Worm (Caenorhabditis elegans): ENCODE data around the gene polq-1.

The polq-1 gene

DNA sequence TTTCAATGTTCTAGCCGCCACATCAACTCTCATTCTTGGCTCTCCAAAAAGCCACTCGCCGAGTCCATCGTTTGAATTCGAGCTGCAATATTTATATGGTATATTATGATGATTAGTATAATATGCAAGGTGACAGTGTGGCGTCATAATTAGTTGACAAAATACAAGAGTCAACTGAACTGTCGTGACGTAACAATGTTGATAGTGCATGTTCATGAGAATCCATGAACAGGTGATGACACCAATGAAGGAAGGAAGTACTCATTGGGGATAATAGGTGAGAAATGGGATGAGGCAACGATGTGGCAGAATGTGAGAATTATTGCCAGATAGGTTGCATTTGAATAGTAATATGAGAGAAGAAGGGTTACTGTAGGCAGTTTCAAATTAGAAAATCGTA is 8.0 kb downstream of the polq-1 start:
- TF ChIP-seq peb-1 (tag; optimal IDR thresholded peaks at IDR 0.05): no peak
- no peak for TF ChIP-seq lsy-2 (tag; optimal IDR thresholded peaks at IDR 0.05)
- TF ChIP-seq fos-1 (tag; optimal IDR thresholded peaks at IDR 0.05): no peak
- TF ChIP-seq blmp-1 (tag; optimal IDR thresholded peaks at IDR 0.05; ENCODE audit: insufficient read depth): no peak
- no peak for TF ChIP-seq nhr-10 (tag; optimal IDR thresholded peaks at IDR 0.05)
- TF ChIP-seq nhr-77 (tag; optimal IDR thresholded peaks at IDR 0.05): no peak
- no peak for TF ChIP-seq ztf-4 (tag; optimal IDR thresholded peaks at IDR 0.05)
- no peak for TF ChIP-seq lin-11 (tag; optimal IDR thresholded peaks at IDR 0.05)
- no peak for TF ChIP-seq nhr-12 (tag; optimal IDR thresholded peaks at IDR 0.05)
- TF ChIP-seq unc-62 (GFP tag; optimal IDR thresholded peaks at IDR 0.05): no peak
- TF ChIP-seq sem-4 (tag; optimal IDR thresholded peaks at IDR 0.05): no peak
- TF ChIP-seq C34F6.9 (tag; optimal IDR thresholded peaks at IDR 0.05): no peak
- no peak for TF ChIP-seq egl-27 (tag; optimal IDR thresholded peaks at IDR 0.05)
- TF ChIP-seq mab-5 (tag; optimal IDR thresholded peaks at IDR 0.05): no peak
- TF ChIP-seq ceh-16 (tag; optimal IDR thresholded peaks at IDR 0.05): no peak
- TF ChIP-seq nhr-129 (tag; optimal IDR thresholded peaks at IDR 0.05): no peak
- TF ChIP-seq unc-39 (tag; optimal IDR thresholded peaks at IDR 0.05): no peak

DNA sequence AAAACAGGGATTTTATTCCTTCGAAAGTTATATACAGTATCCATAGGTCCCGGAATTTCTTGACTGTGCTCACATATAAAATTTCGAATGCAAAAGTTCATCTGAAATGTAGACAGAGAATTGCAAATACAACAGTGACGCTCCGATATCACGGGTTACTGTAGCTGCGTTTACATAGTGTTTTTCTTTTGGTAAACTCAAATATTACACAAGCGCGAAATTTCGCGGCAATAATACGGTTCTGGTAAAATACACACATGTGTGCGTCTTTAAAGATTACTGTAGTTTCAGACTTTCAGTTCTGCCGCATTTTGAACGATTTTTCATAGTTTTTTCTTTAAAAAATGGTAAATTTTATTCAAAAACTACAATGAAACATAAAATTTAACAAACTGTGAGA is 12.4 kb downstream of the polq-1 start, which contains the start of gene rev-3:
Gene rev-3 (minus strand): TSS at position 101 of the 400 bp plus-strand sequence.
- no peak for TF ChIP-seq crh-2 (tag; optimal IDR thresholded peaks at IDR 0.05)
- TF ChIP-seq unc-62 (GFP tag; optimal IDR thresholded peaks at IDR 0.05): no peak
- TF ChIP-seq skn-1 (tag; optimal IDR thresholded peaks at IDR 0.05): no peak
- TF ChIP-seq C34F6.9 (tag; optimal IDR thresholded peaks at IDR 0.05): no peak
- TF ChIP-seq mbf-1 (tag; optimal IDR thresholded peaks at IDR 0.05): no peak
- TF ChIP-seq nhr-10 (tag; optimal IDR thresholded peaks at IDR 0.05): no peak
- no peak for TF ChIP-seq gmeb-1 (tag; optimal IDR thresholded peaks at IDR 0.05)
- TF ChIP-seq mab-5 (tag; optimal IDR thresholded peaks at IDR 0.05): no peak
- TF ChIP-seq dmd-4 (tag; optimal IDR thresholded peaks at IDR 0.05): no peak
- no peak for TF ChIP-seq ztf-1 (GFP tag; conservative IDR thresholded peaks at IDR 0.05)
- TF ChIP-seq aly-2 (tag; optimal IDR thresholded peaks at IDR 0.05): no peak
- TF ChIP-seq ama-1 (optimal IDR thresholded peaks at IDR 0.05): no peak
- TF ChIP-seq fos-1 (tag; optimal IDR thresholded peaks at IDR 0.05): no peak
- no peak for TF ChIP-seq sma-9 (GFP tag; optimal IDR thresholded peaks at IDR 0.05)
- no peak for TF ChIP-seq sma-9 (tag; optimal IDR thresholded peaks at IDR 0.05)
- TF ChIP-seq nhr-6 (tag; optimal IDR thresholded peaks at IDR 0.05): no peak
- no peak for TF ChIP-seq ztf-11 (tag; optimal IDR thresholded peaks at IDR 0.05)

DNA sequence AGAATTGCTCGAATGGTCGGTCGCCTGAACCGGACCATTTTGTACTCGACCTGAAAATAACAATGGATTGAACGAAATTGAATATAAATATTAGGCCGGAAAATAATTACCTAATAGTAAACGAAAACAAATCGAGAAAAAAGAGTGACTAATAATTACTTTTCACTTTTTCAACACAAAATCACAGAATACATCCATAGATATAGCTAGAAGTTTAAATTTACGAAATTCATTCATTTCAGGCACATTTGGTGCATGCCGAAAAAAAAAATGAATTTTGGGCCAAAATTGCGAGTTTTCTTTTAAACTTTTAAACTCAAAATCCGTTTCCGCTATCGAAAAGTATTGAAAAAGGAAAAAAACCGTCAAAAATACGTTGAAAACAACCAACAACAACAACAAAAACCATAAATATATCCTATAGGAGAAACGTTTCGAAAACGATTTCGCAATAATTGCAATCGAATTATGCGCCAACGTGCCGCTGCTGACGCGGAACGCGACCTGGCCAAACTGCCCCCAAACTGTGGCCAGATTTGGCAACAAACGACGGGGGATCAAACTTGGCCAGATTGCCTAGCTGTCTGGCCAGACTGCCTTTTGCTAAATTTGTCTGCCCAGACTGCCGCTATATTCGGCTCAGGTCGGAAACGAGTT is 17.6 kb downstream of the polq-1 start, which contains the start of gene Y37B11A.3:
Gene Y37B11A.3 (minus strand): TSS at position 51 of the 657 bp plus-strand sequence.
- no peak for TF ChIP-seq ZK546.5 (tag; optimal IDR thresholded peaks at IDR 0.05)
- TF ChIP-seq peb-1 (tag; optimal IDR thresholded peaks at IDR 0.05): no peak
- no peak for TF ChIP-seq nhr-10 (tag; optimal IDR thresholded peaks at IDR 0.05)
- peak; percentile 19 for TF ChIP-seq fos-1 (tag; optimal IDR thresholded peaks at IDR 0.05)
- TF ChIP-seq ztf-4 (tag; optimal IDR thresholded peaks at IDR 0.05): peak; percentile 46
- no peak for TF ChIP-seq mbf-1 (tag; optimal IDR thresholded peaks at IDR 0.05)
- peak; percentile 33 for TF ChIP-seq mab-5 (tag; optimal IDR thresholded peaks at IDR 0.05)
- no peak for TF ChIP-seq elt-3 (tag; optimal IDR thresholded peaks at IDR 0.05)
- peak; percentile 71 for TF ChIP-seq nhr-129 (tag; optimal IDR thresholded peaks at IDR 0.05)
- no peak for TF ChIP-seq elt-1 (tag; optimal IDR thresholded peaks at IDR 0.05)
- TF ChIP-seq sma-3 (GFP tag; optimal IDR thresholded peaks at IDR 0.05): peak; percentile 81
- peak; percentile 81 for TF ChIP-seq sma-9 (GFP tag; optimal IDR thresholded peaks at IDR 0.05)
- TF ChIP-seq sma-9 (tag; optimal IDR thresholded peaks at IDR 0.05): no peak
- TF ChIP-seq blmp-1 (tag; optimal IDR thresholded peaks at IDR 0.05; ENCODE audit: insufficient read depth): peak; percentile 19
- TF ChIP-seq C34F6.9 (tag; optimal IDR thresholded peaks at IDR 0.05): peak; percentile 84
- peak; percentile 82 for TF ChIP-seq unc-55 (GFP tag; optimal IDR thresholded peaks at IDR 0.05)
- TF ChIP-seq alr-1 (tag; optimal IDR thresholded peaks at IDR 0.05): no peak
- peak; percentile 76 for TF ChIP-seq nhr-25 (tag; optimal IDR thresholded peaks at IDR 0.05)
- TF ChIP-seq Y55F3AM.14 (GFP tag; optimal IDR thresholded peaks at IDR 0.05): no peak
- TF ChIP-seq nhr-6 (tag; optimal IDR thresholded peaks at IDR 0.05): no peak
- no peak for TF ChIP-seq ztf-11 (tag; optimal IDR thresholded peaks at IDR 0.05)
- TF ChIP-seq nhr-11 (tag; optimal IDR thresholded peaks at IDR 0.05): no peak
- TF ChIP-seq unc-62 (GFP tag; optimal IDR thresholded peaks at IDR 0.05): no peak
- TF ChIP-seq lin-11 (tag; optimal IDR thresholded peaks at IDR 0.05): peak; percentile 71
- TF ChIP-seq zag-1 (tag; optimal IDR thresholded peaks at IDR 0.05): peak; percentile 23
- TF ChIP-seq ceh-82 (tag; optimal IDR thresholded peaks at IDR 0.05): peak; percentile 7
- TF ChIP-seq nhr-21 (tag; optimal IDR thresholded peaks at IDR 0.05): peak; percentile 55
- peak; percentile 81 to 83 for TF ChIP-seq lsy-2 (tag; optimal IDR thresholded peaks at IDR 0.05)
- TF ChIP-seq nhr-23 (tag; optimal IDR thresholded peaks at IDR 0.05): no peak
- TF ChIP-seq F13H6.1 (tag; optimal IDR thresholded peaks at IDR 0.05): peak; percentile 61
- peak; percentile 58 for TF ChIP-seq sem-4 (tag; optimal IDR thresholded peaks at IDR 0.05)
- no peak for TF ChIP-seq nhr-237 (tag; optimal IDR thresholded peaks at IDR 0.05)
- TF ChIP-seq snpc-4 (tag; optimal IDR thresholded peaks at IDR 0.05): peak; percentile 15
- peak; percentile 27 for TF ChIP-seq egl-27 (tag; optimal IDR thresholded peaks at IDR 0.05)
- no peak for TF ChIP-seq ama-1 (optimal IDR thresholded peaks at IDR 0.05)
- TF ChIP-seq mdl-1 (tag; optimal IDR thresholded peaks at IDR 0.05): no peak
- peak; percentile 84 for TF ChIP-seq gmeb-1 (tag; optimal IDR thresholded peaks at IDR 0.05)
- TF ChIP-seq lin-13 (GFP tag; optimal IDR thresholded peaks at IDR 0.05): peak; percentile 67
- no peak for TF ChIP-seq nhr-77 (tag; optimal IDR thresholded peaks at IDR 0.05)
- no peak for TF ChIP-seq skn-1 (tag; optimal IDR thresholded peaks at IDR 0.05)
